Worm (Caenorhabditis elegans): ENCODE results near the gene sra-10.

The sra-10 gene

ce11 chrII:10868670-10869246 lies 26.1 kb downstream of the sra-10 start, which contains the start of the genes gmps-1 and cap-2 (continued):
- peak; percentile 54 for TF ChIP-seq F10E7.11 (tag; optimal IDR thresholded peaks at IDR 0.05)
- TF ChIP-seq nhr-179 (tag; optimal IDR thresholded peaks at IDR 0.05), result no peak
- peak; percentile 19 for TF ChIP-seq nhr-90 (tag; optimal IDR thresholded peaks at IDR 0.05)
- peak; percentile 15 to 96 (median 75) for TF ChIP-seq lin-35 (GFP tag; optimal IDR thresholded peaks at IDR 0.05)
- peak; percentile 95 for TF ChIP-seq repo-1 (tag; optimal IDR thresholded peaks at IDR 0.05)
- TF ChIP-seq aptf-3 (GFP tag; IDR thresholded peaks at IDR 0.05), result no peak
- peak; percentile 26 for TF ChIP-seq B0261.1 (tag; optimal IDR thresholded peaks at IDR 0.05)
- peak; percentile 81; the same call in 1 of the 2 replicates for TF ChIP-seq cebp-2 (GFP tag; IDR thresholded peaks at IDR 0.05)
- peak; percentile 82 for TF ChIP-seq ceh-91 (GFP tag; IDR thresholded peaks at IDR 0.05)
- no peak for TF ChIP-seq T26A5.8 (tag; optimal IDR thresholded peaks at IDR 0.05)
- peak; percentile 49 for TF ChIP-seq F57C9.4 (tag; optimal IDR thresholded peaks at IDR 0.05)
- TF ChIP-seq K12H6.12 (tag; optimal IDR thresholded peaks at IDR 0.05), result peak; percentile 89
- TF ChIP-seq egl-18 (GFP tag; IDR thresholded peaks at IDR 0.05), result peak; percentile 83
- TF ChIP-seq cebp-1 (GFP tag; IDR thresholded peaks at IDR 0.05), result peak; percentile 95
- TF ChIP-seq cebp-1 (tag; optimal IDR thresholded peaks at IDR 0.05), result peak; percentile 98
- peak; percentile 98 for TF ChIP-seq nfyb-1 (GFP tag; IDR thresholded peaks at IDR 0.05)
- peak; percentile 64; the same call in 1 of the 2 replicates for TF ChIP-seq Y67H2A.10 (GFP tag; conservative IDR thresholded peaks at IDR 0.05)
- peak; percentile 98 for TF ChIP-seq lsl-1 (GFP tag; optimal IDR thresholded peaks at IDR 0.05)
- TF ChIP-seq ZK185.1 (tag; optimal IDR thresholded peaks at IDR 0.05; ENCODE audit: poor library complexity, severe bottlenecking), result peak; percentile 94
- no peak for TF ChIP-seq tbx-9 (tag; optimal IDR thresholded peaks at IDR 0.05; ENCODE audit: borderline replicate concordance)
- peak; percentile 75 for TF ChIP-seq snpc-1.3 (tag; optimal IDR thresholded peaks at IDR 0.05; ENCODE audit: insufficient read depth)
- TF ChIP-seq akir-1 (GFP tag; optimal IDR thresholded peaks at IDR 0.05), result no peak
- peak; percentile 91 for TF ChIP-seq D2030.7 (GFP tag; IDR thresholded peaks at IDR 0.05)
- TF ChIP-seq Y56A3A.18 (GFP tag; IDR thresholded peaks at IDR 0.05), result peak; percentile 97
- no peak for TF ChIP-seq bed-2 (GFP tag; IDR thresholded peaks at IDR 0.05)
- TF ChIP-seq nhr-120 (GFP tag; IDR thresholded peaks at IDR 0.05), result no peak
- 0 out of 2 replicates have a peak, but pooled peaks have one; percentile 14 for TF ChIP-seq Y53F4B.3 (GFP tag; IDR thresholded peaks at IDR 0.05)
- peak; percentile 58 for TF ChIP-seq hrde-1 (tag; optimal IDR thresholded peaks at IDR 0.05; ENCODE audit: borderline replicate concordance)
- TF ChIP-seq xnd-1 (tag; optimal IDR thresholded peaks at IDR 0.05), result peak; percentile 81
- TF ChIP-seq egrh-3 (GFP tag; IDR thresholded peaks at IDR 0.05), result peak; percentile 51
- TF ChIP-seq nhr-27 (tag; optimal IDR thresholded peaks at IDR 0.05), result no peak
- no peak for TF ChIP-seq sea-2 (GFP tag; IDR thresholded peaks at IDR 0.05)

ce11 chrII:10867219-10867618 lies 27.7 kb downstream of the sra-10 start:
- peak; percentile 19; the same call in 1 of the 2 replicates for TF ChIP-seq hmg-1.2 (GFP tag; IDR thresholded peaks at IDR 0.05)
- 0 out of 2 replicates have a peak, but pooled peaks have one; percentile 17 for TF ChIP-seq B0336.3 (GFP tag; IDR thresholded peaks at IDR 0.05)
- TF ChIP-seq zfh-2 (GFP tag; conservative IDR thresholded peaks at IDR 0.05), result no peak
- TF ChIP-seq lsl-1 (GFP tag; optimal IDR thresholded peaks at IDR 0.05), result no peak
- TF ChIP-seq nfya-2 (GFP tag; IDR thresholded peaks at IDR 0.05), result no peak
- no peak for TF ChIP-seq cebp-1 (GFP tag; IDR thresholded peaks at IDR 0.05)
- peak; percentile 56 for TF ChIP-seq cebp-1 (tag; optimal IDR thresholded peaks at IDR 0.05)
- TF ChIP-seq lin-54 (GFP tag; optimal IDR thresholded peaks at IDR 0.05), result peak; percentile 20
- no peak for TF ChIP-seq zim-3 (tag; optimal IDR thresholded peaks at IDR 0.05)
- TF ChIP-seq F33H1.4 (GFP tag; IDR thresholded peaks at IDR 0.05), result peak; percentile 10; the same call in 1 of the 2 replicates
- TF ChIP-seq madf-3 (GFP tag; IDR thresholded peaks at IDR 0.05), result no peak
- peak; percentile 56 for TF ChIP-seq nhr-80 (tag; optimal IDR thresholded peaks at IDR 0.05)
- no peak for TF ChIP-seq him-1 (tag; optimal IDR thresholded peaks at IDR 0.05)

Measured in whole organism, young adult.